Fruit fly (Drosophila melanogaster): ENCODE results near the gene Sgsf.
A peak's percentile ranks its signal among the peaks of the same experiment; 100 is the strongest.

Gene Sgsf

dm6 chr3R:12317325-12317724 is 24.1 kb upstream of the Sgsf start:
- peak; percentile 99 for TF ChIP-seq svp (GFP tag)
- no peak for TF ChIP-seq CG11762 (GFP tag; optimal IDR thresholded peaks at IDR 0.05; ENCODE audit: insufficient read depth)

DNA sequence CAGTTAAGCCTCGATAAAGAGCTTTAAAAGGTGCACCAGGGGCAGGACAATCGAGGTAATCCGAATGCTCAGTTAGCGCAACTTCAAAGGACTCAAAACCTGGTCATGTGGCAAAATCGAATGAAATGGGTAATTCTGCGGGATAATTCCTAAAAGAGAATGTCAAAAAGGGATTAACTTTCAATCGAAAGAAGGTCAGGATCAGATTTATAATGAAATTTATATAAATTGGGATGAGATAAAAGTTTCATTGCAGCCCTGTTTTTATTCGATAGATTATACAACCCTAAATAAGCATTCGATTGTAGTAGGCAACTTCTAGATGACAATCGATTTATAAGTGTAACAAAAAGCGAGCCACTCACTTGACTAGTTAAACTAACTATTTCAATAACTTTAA is 18.3 kb upstream of the Sgsf start, which contains the start of gene CG10013:
Gene CG10013, plus strand, starts transcription at position 301 of the 400 bp plus-strand sequence.
- TF ChIP-seq ss (GFP tag; optimal IDR thresholded peaks at IDR 0.05), result no peak
- no peak for TF ChIP-seq Sox102F (GFP tag; optimal IDR thresholded peaks at IDR 0.05)
- TF ChIP-seq spab (GFP tag; optimal IDR thresholded peaks at IDR 0.05), result no peak
- no peak for TF ChIP-seq CG16779 (tag; optimal IDR thresholded peaks at IDR 0.05)
- no peak for TF ChIP-seq Lpt (GFP tag; optimal IDR thresholded peaks at IDR 0.05)
- no peak for TF ChIP-seq CG8119 (GFP tag; IDR thresholded peaks at IDR 0.05)
- no peak for TF ChIP-seq fd59A (GFP tag; optimal IDR thresholded peaks at IDR 0.05)

DNA sequence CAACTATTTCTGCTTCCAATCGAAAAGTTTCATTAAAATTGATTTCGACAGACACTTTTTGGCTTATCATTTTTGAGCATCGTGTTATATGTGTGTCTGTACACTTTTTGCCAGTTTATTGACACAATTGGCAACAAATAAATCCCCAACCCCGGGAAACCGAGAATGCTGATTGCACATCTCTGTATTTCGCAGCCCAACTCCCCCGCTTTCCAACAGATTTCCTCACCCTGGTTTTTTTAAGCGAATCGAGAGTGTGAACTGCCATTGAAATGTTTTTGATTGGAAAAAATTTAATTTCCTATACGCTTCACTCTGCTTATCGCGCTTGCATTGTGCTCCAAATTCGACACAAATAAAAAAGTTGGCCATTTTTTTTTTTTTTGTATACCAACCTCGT is 14.6 kb upstream of the Sgsf start:
- no peak for TF ChIP-seq net (GFP tag; optimal IDR thresholded peaks at IDR 0.05)
- no peak for TF ChIP-seq Eip78C (GFP tag)
- no peak for TF ChIP-seq CG6163 (GFP tag; IDR thresholded peaks at IDR 0.05)
- peak; percentile 82 for TF ChIP-seq svp (GFP tag)

dm6 chr3R:12329827-12330226 is 11.6 kb upstream of the Sgsf start:
- no peak for TF ChIP-seq Lpt (GFP tag; optimal IDR thresholded peaks at IDR 0.05)
- TF ChIP-seq eg (GFP tag; IDR thresholded peaks at IDR 0.05), result no peak
- TF ChIP-seq Hr38 (GFP tag; optimal IDR thresholded peaks at IDR 0.05), result no peak
- TF ChIP-seq Hr4 (GFP tag; optimal IDR thresholded peaks at IDR 0.05), result no peak
- TF ChIP-seq salr (GFP tag; optimal IDR thresholded peaks at IDR 0.05), result no peak
- TF ChIP-seq Blimp-1 (GFP tag; optimal IDR thresholded peaks at IDR 0.05), result no peak
- TF ChIP-seq CG3919 (GFP tag; optimal IDR thresholded peaks at IDR 0.05), result no peak
- no peak for TF ChIP-seq CG6792 (GFP tag; optimal IDR thresholded peaks at IDR 0.05)
- TF ChIP-seq CG31627 (GFP tag; optimal IDR thresholded peaks at IDR 0.05), result no peak
- no peak for TF ChIP-seq fd59A (GFP tag; optimal IDR thresholded peaks at IDR 0.05)
- TF ChIP-seq Sox14 (GFP tag; optimal IDR thresholded peaks at IDR 0.05), result no peak
- TF ChIP-seq Ets21C (GFP tag; optimal IDR thresholded peaks at IDR 0.05), result no peak
- TF ChIP-seq CG10631 (GFP tag; optimal IDR thresholded peaks at IDR 0.05), result no peak
- no peak for TF ChIP-seq fkh (GFP tag; optimal IDR thresholded peaks at IDR 0.05)
- TF ChIP-seq dsx (GFP tag; optimal IDR thresholded peaks at IDR 0.05; ENCODE audit: poor library complexity, severe bottlenecking), result no peak
- no peak for TF ChIP-seq Sox15 (GFP tag; optimal IDR thresholded peaks at IDR 0.05)
- no peak for TF ChIP-seq Smox (GFP tag; optimal IDR thresholded peaks at IDR 0.05)
- TF ChIP-seq CG4318 (GFP tag; optimal IDR thresholded peaks at IDR 0.05), result no peak
- no peak for TF ChIP-seq CG16779 (tag; optimal IDR thresholded peaks at IDR 0.05)

DNA sequence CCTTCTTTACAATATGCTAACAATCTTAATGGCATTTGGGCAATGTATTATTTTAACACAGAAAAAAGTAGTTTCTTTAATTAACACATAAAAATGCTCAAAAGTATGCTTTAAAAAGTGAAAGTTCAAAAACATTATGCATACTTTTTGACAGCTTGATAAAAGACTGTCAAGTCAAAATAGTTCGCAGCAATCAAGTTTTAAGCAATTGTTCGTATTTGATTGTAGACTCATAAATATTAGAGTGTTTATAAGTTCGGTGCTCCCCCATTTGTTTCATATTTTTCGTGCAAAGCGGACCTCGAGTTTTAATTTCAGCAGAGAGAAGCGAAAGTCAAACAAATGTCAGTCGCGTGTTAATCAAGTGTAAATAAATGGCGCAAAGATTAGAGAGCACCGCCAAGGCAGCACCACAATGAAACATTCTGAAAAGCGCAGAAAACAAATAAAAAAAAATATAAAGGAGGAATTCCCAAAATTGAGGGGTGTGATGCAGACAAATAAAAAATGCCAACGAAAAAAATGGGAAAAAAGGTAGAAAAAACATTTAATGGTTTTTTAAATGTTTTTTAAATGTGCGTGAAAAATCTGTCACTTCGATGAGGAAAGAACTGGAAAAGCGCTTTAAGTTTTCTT is 3.6 kb downstream of the Sgsf start:
- TF ChIP-seq Eip93F (GFP tag; optimal IDR thresholded peaks at IDR 0.05) (no peak), OdsH (GFP tag; optimal IDR thresholded peaks at IDR 0.05) (no peak), fkh (GFP tag; optimal IDR thresholded peaks at IDR 0.05) (no peak), Sox14 (GFP tag; optimal IDR thresholded peaks at IDR 0.05) (no peak), dac (GFP tag; optimal IDR thresholded peaks at IDR 0.05) (no peak), Gug (GFP tag; IDR thresholded peaks at IDR 0.05) (no peak), CG8119 (GFP tag; IDR thresholded peaks at IDR 0.05) (no peak), Hr39 (GFP tag; optimal IDR thresholded peaks at IDR 0.05) (peak; percentile 50), salr (GFP tag; optimal IDR thresholded peaks at IDR 0.05) (no peak), Blimp-1 (GFP tag; optimal IDR thresholded peaks at IDR 0.05) (peak; percentile 15), achi (GFP tag; optimal IDR thresholded peaks at IDR 0.05) (no peak), Eip78C (GFP tag) (peak; percentile 68), CG8632 (GFP tag; optimal IDR thresholded peaks at IDR 0.05) (no peak), cyc (GFP tag; optimal IDR thresholded peaks at IDR 0.05) (peak; percentile 30), CG31627 (GFP tag; optimal IDR thresholded peaks at IDR 0.05) (peak; percentile 49), CG6792 (GFP tag; optimal IDR thresholded peaks at IDR 0.05) (no peak), net (GFP tag; optimal IDR thresholded peaks at IDR 0.05) (no peak), fd85E (GFP tag; optimal IDR thresholded peaks at IDR 0.05) (no peak), Ets21C (GFP tag; optimal IDR thresholded peaks at IDR 0.05) (peak; percentile 36), Sox15 (GFP tag; optimal IDR thresholded peaks at IDR 0.05) (no peak), CG16779 (tag; optimal IDR thresholded peaks at IDR 0.05) (no peak), CG6276 (GFP tag; optimal IDR thresholded peaks at IDR 0.05) (no peak), Sox102F (GFP tag; optimal IDR thresholded peaks at IDR 0.05) (peak; percentile 15), CG7368 (GFP tag; optimal IDR thresholded peaks at IDR 0.05) (no peak), CG6854 (GFP tag; optimal IDR thresholded peaks at IDR 0.05) (no peak), ss (GFP tag; optimal IDR thresholded peaks at IDR 0.05) (no peak), CG8319 (GFP tag; optimal IDR thresholded peaks at IDR 0.05) (no peak), CG3032 (tag; optimal IDR thresholded peaks at IDR 0.05) (no peak)

All from whole organism, prepupa.